Fruit fly (Drosophila melanogaster) whole organism, embryonic: ENCODE data around the gene CG34454.
A peak's percentile ranks its signal among the peaks of the same experiment; 100 is the strongest.

ENCODE experiments used
- Abd-B ChIP-seq: fragments of 200-800 bp; sonication (Bioruptor generic); optimal IDR thresholded peaks from 2 replicates; lab custom pipeline; 2018; ENCODE audit warnings: missing biosample characterization, mild to moderate bottlenecking, missing genetic modification characterization, moderate library complexity
- Ada2b ChIP-seq: fragments of 200-800 bp; sonication (Bioruptor generic); IDR thresholded peaks from 2 replicates; pipeline ENCODE4 v1.3.6; 2022; ENCODE audit warnings: missing biosample characterization, missing genetic modification characterization
- Antp ChIP-seq: fragments of 200-800 bp; sonication (Bioruptor generic); optimal IDR thresholded peaks from 3 replicates; lab custom pipeline; 2016; ENCODE audit warnings: missing biosample characterization, missing genetic modification characterization
- Bgb ChIP-seq: fragments of 200-800 bp; sonication (Bioruptor generic); IDR thresholded peaks from 2 replicates; pipeline ENCODE4 v1.3.6; 2022; ENCODE audit warnings: missing biosample characterization, missing genetic modification characterization; ENCODE audit not compliant: partially characterized antibody
- CG11695 ChIP-seq: fragments of 200-800 bp; sonication (Bioruptor generic); IDR thresholded peaks from 3 replicates; pipeline ENCODE4 v1.3.6; 2022; ENCODE audit warnings: missing biosample characterization, missing genetic modification characterization
- CG13424 ChIP-seq: fragments of 200-800 bp; sonication (Bioruptor generic); optimal IDR thresholded peaks from 2 replicates; lab custom pipeline; 2019; ENCODE audit warnings: missing biosample characterization, mild to moderate bottlenecking, missing genetic modification characterization, moderate library complexity
- CG17359 ChIP-seq: fragments of 200-800 bp; sonication (Bioruptor generic); optimal IDR thresholded peaks from 3 replicates; lab custom pipeline; 2018; ENCODE audit warnings: missing biosample characterization, mild to moderate bottlenecking, missing genetic modification characterization, moderate library complexity
- CG2875 ChIP-seq: fragments of 200-800 bp; sonication (Bioruptor generic); optimal IDR thresholded peaks from 2 replicates; lab custom pipeline; 2017; ENCODE audit warnings: missing biosample characterization, mild to moderate bottlenecking, missing genetic modification characterization, missing genetic modification reagents
- CG2889 ChIP-seq: fragments of 200-800 bp; sonication (Bioruptor generic); IDR thresholded peaks from 3 replicates; pipeline ENCODE4 v1.3.6; 2022; ENCODE audit warnings: missing biosample characterization, missing genetic modification characterization
- CG30403 ChIP-seq: fragments of 200-800 bp; sonication (Bioruptor generic); optimal IDR thresholded peaks from 3 replicates; lab custom pipeline; 2016; ENCODE audit warnings: missing biosample characterization, missing genetic modification characterization
- CG3065 ChIP-seq: fragments of 200-800 bp; sonication (Bioruptor generic); optimal IDR thresholded peaks from 2 replicates; lab custom pipeline; 2016; ENCODE audit warnings: missing biosample characterization, missing genetic modification characterization
- CG31365 ChIP-seq: fragments of 200-800 bp; sonication (Bioruptor generic); optimal IDR thresholded peaks from 2 replicates; lab custom pipeline; 2018; ENCODE audit warnings: missing biosample characterization, mild to moderate bottlenecking, missing genetic modification characterization
- CG33213 ChIP-seq: fragments of 200-800 bp; sonication (Bioruptor generic); optimal IDR thresholded peaks from 3 replicates; lab custom pipeline; 2016; ENCODE audit warnings: missing biosample characterization, missing genetic modification characterization
- CG3847 ChIP-seq: fragments of 200-800 bp; sonication (Bioruptor generic); IDR thresholded peaks from 2 replicates; pipeline ENCODE4 v1.3.6; 2022; ENCODE audit warnings: missing biosample characterization, missing genetic modification characterization
- CG4404 ChIP-seq: fragments of 200-800 bp; sonication (Bioruptor generic); IDR thresholded peaks from 2 replicates; pipeline ENCODE4 v1.3.6; 2022; ENCODE audit warnings: missing biosample characterization, missing genetic modification characterization
- CG5180 ChIP-seq: fragments of 200-800 bp; sonication (Bioruptor generic); optimal IDR thresholded peaks from 3 replicates; lab custom pipeline; 2017; ENCODE audit warnings: missing biosample characterization, missing genetic modification characterization, mild to moderate bottlenecking, moderate library complexity, missing genetic modification reagents
- CG9437 ChIP-seq: fragments of 200-800 bp; sonication (Bioruptor generic); optimal IDR thresholded peaks from 2 replicates; lab custom pipeline; 2018; ENCODE audit warnings: missing biosample characterization, mild to moderate bottlenecking, missing genetic modification characterization
- Dbx ChIP-seq: fragments of 200-800 bp; sonication (Bioruptor generic); IDR thresholded peaks from 3 replicates; pipeline ENCODE4 v1.3.6; 2022; ENCODE audit warnings: missing biosample characterization, missing genetic modification characterization
- Doc3 ChIP-seq: fragments of 200-800 bp; sonication (Bioruptor generic); IDR thresholded peaks from 3 replicates; pipeline ENCODE4 v1.3.6; 2022; ENCODE audit warnings: missing biosample characterization, missing genetic modification characterization; ENCODE audit not compliant: partially characterized antibody
- Drgx ChIP-seq: fragments of 200-800 bp; sonication (Bioruptor generic); IDR thresholded peaks from 2 replicates; pipeline ENCODE4 v1.3.6; 2022; ENCODE audit warnings: missing biosample characterization, missing genetic modification characterization
- E2f2 ChIP-seq: fragments of 200-800 bp; sonication (Bioruptor generic); IDR thresholded peaks from 2 replicates; pipeline ENCODE4 v1.3.6; 2022; ENCODE audit warnings: missing biosample characterization, missing genetic modification characterization
- Elba2 ChIP-seq: fragments of 200-800 bp; sonication (Bioruptor generic); optimal IDR thresholded peaks from 3 replicates; lab custom pipeline; 2016; ENCODE audit warnings: missing biosample characterization, missing genetic modification characterization
- H15 ChIP-seq: fragments of 200-800 bp; sonication (Bioruptor generic); IDR thresholded peaks from 3 replicates; pipeline ENCODE4 v1.3.6; 2022; ENCODE audit warnings: missing biosample characterization, missing genetic modification characterization
- MBD-R2 ChIP-seq: fragments of 200-800 bp; sonication (Bioruptor generic); IDR thresholded peaks from 2 replicates; pipeline ENCODE4 v1.3.6; 2022; ENCODE audit warnings: missing biosample characterization, missing genetic modification characterization
- MTF-1 ChIP-seq: fragments of 200-800 bp; sonication (Bioruptor generic); optimal IDR thresholded peaks from 2 replicates; lab custom pipeline; 2018; ENCODE audit warnings: missing biosample characterization, mild to moderate bottlenecking, missing genetic modification characterization, borderline replicate concordance
- Ssrp ChIP-seq: fragments of 200-800 bp; sonication (Bioruptor generic); optimal IDR thresholded peaks from 2 replicates; lab custom pipeline; 2018; ENCODE audit warnings: missing biosample characterization, mild to moderate bottlenecking, missing genetic modification characterization, moderate library complexity
- abd-A ChIP-seq: fragments of 200-800 bp; sonication (Bioruptor generic); optimal IDR thresholded peaks from 3 replicates; lab custom pipeline; 2019; ENCODE audit warnings: missing biosample characterization, mild to moderate bottlenecking, missing genetic modification characterization, moderate library complexity
- btn ChIP-seq: fragments of 200-800 bp; sonication (Bioruptor generic); optimal IDR thresholded peaks from 2 replicates; lab custom pipeline; 2016; ENCODE audit warnings: missing biosample characterization, missing genetic modification characterization
- cad ChIP-seq: fragments of >200 bp; optimal IDR thresholded peaks from 2 replicates; lab custom pipeline; 2017; ENCODE audit warnings: missing biosample characterization, missing genetic modification characterization
- chm ChIP-seq: fragments of 200-800 bp; sonication (Bioruptor generic); IDR thresholded peaks from 2 replicates; pipeline ENCODE4 v1.3.6; 2022; ENCODE audit warnings: missing biosample characterization, missing genetic modification characterization
- corto ChIP-seq: fragments of 200-800 bp; sonication (Bioruptor generic); optimal IDR thresholded peaks from 2 replicates; lab custom pipeline; 2016; ENCODE audit warnings: missing biosample characterization, mild to moderate bottlenecking, missing genetic modification characterization, moderate library complexity
- dan ChIP-seq: fragments of 200-800 bp; sonication (Bioruptor generic); IDR thresholded peaks from 2 replicates; pipeline ENCODE4 v1.3.6; 2022; ENCODE audit warnings: missing biosample characterization, missing genetic modification characterization
- en ChIP-seq: fragments of 200-800 bp; sonication (Bioruptor generic); optimal IDR thresholded peaks from 2 replicates; lab custom pipeline; 2016; ENCODE audit warnings: missing biosample characterization, missing genetic modification characterization
- gcm ChIP-seq: fragments of 200-800 bp; sonication (Bioruptor generic); optimal IDR thresholded peaks from 2 replicates; lab custom pipeline; 2019; ENCODE audit warnings: missing biosample characterization, mild to moderate bottlenecking, missing genetic modification characterization, moderate library complexity
- gfzf ChIP-seq: fragments of 200-800 bp; sonication (Bioruptor generic); optimal IDR thresholded peaks from 2 replicates; lab custom pipeline; 2016; ENCODE audit warnings: missing biosample characterization, mild to moderate bottlenecking, missing genetic modification characterization, moderate library complexity
- gsb ChIP-seq: fragments of 200-800 bp; sonication (Bioruptor generic); IDR thresholded peaks from 2 replicates; pipeline ENCODE4 v1.3.6; 2022; ENCODE audit warnings: missing biosample characterization, missing genetic modification characterization
- kay ChIP-seq: fragments of 200-800 bp; sonication (Bioruptor generic); optimal IDR thresholded peaks from 2 replicates; lab custom pipeline; 2016; ENCODE audit warnings: missing biosample characterization, missing genetic modification characterization
- ken ChIP-seq: fragments of 200-800 bp; sonication (Bioruptor generic); IDR thresholded peaks from 3 replicates; pipeline ENCODE4 v1.3.6; 2022; ENCODE audit warnings: missing biosample characterization, missing genetic modification characterization
- lov ChIP-seq, 2 experiments: fragments of 200-800 bp in 1 of 2; fragments of >200 bp in 1 of 2; sonication (Bioruptor generic) in 1 of 2; IDR thresholded peaks in 1 of 2; optimal IDR thresholded peaks in 1 of 2; 2 replicates in 1 of 2; 3 replicates in 1 of 2; pipeline versions ENCODE4 v1.3.6 to Lab custom; 2017 to 2022; ENCODE audit warnings: missing biosample characterization in 1 of 2, missing genetic modification characterization in 1 of 2
- org-1 ChIP-seq: fragments of 200-800 bp; sonication (Bioruptor generic); optimal IDR thresholded peaks from 2 replicates; lab custom pipeline; 2017; ENCODE audit warnings: missing biosample characterization, missing genetic modification characterization
- phol ChIP-seq: fragments of 200-800 bp; sonication (Bioruptor generic); optimal IDR thresholded peaks from 3 replicates; lab custom pipeline; 2018; ENCODE audit warnings: missing biosample characterization, mild to moderate bottlenecking, missing genetic modification characterization, moderate library complexity
- pita ChIP-seq: fragments of 200-800 bp; sonication (Bioruptor generic); optimal IDR thresholded peaks from 2 replicates; lab custom pipeline; 2017; ENCODE audit warnings: missing biosample characterization, mild to moderate bottlenecking, missing genetic modification characterization
- pnt ChIP-seq: fragments of 200-800 bp; sonication (Bioruptor generic); optimal IDR thresholded peaks from 3 replicates; lab custom pipeline; 2016; ENCODE audit warnings: missing biosample characterization, missing genetic modification characterization
- pros ChIP-seq: fragments of 200-800 bp; sonication (Bioruptor generic); optimal IDR thresholded peaks from 3 replicates; lab custom pipeline; 2019; ENCODE audit warnings: missing biosample characterization, mild to moderate bottlenecking, missing genetic modification characterization, moderate library complexity
- rib ChIP-seq: fragments of 200-800 bp; sonication (Bioruptor generic); IDR thresholded peaks from 2 replicates; pipeline ENCODE4 v1.3.6; 2022; ENCODE audit warnings: missing biosample characterization, missing genetic modification characterization
- ro ChIP-seq: fragments of 200-800 bp; sonication (Bioruptor generic); IDR thresholded peaks from 2 replicates; pipeline ENCODE4 v1.3.6; 2022; ENCODE audit warnings: missing biosample characterization, missing genetic modification characterization
- sens-2 ChIP-seq: fragments of 200-800 bp; sonication (Bioruptor generic); IDR thresholded peaks from 2 replicates; pipeline ENCODE4 v1.3.6; 2022; ENCODE audit warnings: missing biosample characterization, missing genetic modification characterization
- sima ChIP-seq: fragments of 200-800 bp; sonication (Bioruptor generic); optimal IDR thresholded peaks from 2 replicates; lab custom pipeline; 2016; ENCODE audit warnings: missing biosample characterization, missing genetic modification characterization
- zen2 ChIP-seq: fragments of 200-800 bp; sonication (Bioruptor generic); IDR thresholded peaks from 3 replicates; pipeline ENCODE4 v1.3.6; 2022; ENCODE audit warnings: missing biosample characterization, missing genetic modification characterization; ENCODE audit not compliant: partially characterized antibody

CG34454 gene

dm6 chr3L:199050-199745 is 33.0 kb downstream of the CG34454 start (continued):
- TF ChIP-seq Bgb (GFP tag; lab: Robert Waterston, UW) (peak; percentile 54; the same call in 1 of the 2 replicates), Dbx (GFP tag; lab: Robert Waterston, UW) (peak; percentile 42; the same call in 1 of the 3 replicates), org-1 (GFP tag; lab: Kevin White, UChicago) (no peak), CG2875 (GFP tag; lab: Kevin White, UChicago) (peak; percentile 18), CG3847 (GFP tag; lab: Robert Waterston, UW) (peak; percentile 46), lov (optimal IDR thresholded peaks at IDR 0.05; lab: Kevin White, UChicago) (no peak), lov (GFP tag; IDR thresholded peaks at IDR 0.05; lab: Robert Waterston, UW) (peak; percentile 62; the same call in 2 of the 3 replicates), corto (GFP tag; lab: Kevin White, UChicago) (no peak), zen2 (peak; percentile 41; the same call in 1 of the 3 replicates), chm (GFP tag; lab: Robert Waterston, UW) (peak; percentile 68; the same call in 1 of the 2 replicates), gcm (GFP tag; lab: Kevin White, UChicago) (no peak), CG30403 (GFP tag; lab: Kevin White, UChicago) (no peak), H15 (GFP tag; lab: Robert Waterston, UW) (no peak), dan (GFP tag; lab: Robert Waterston, UW) (no peak), Ssrp (tag; lab: Kevin White, UChicago) (no peak), pros (no peak), pnt (GFP tag; lab: Kevin White, UChicago) (no peak), E2f2 (peak; percentile 33), Antp (GFP tag; lab: Kevin White, UChicago) (peak; percentile 45), ken (GFP tag; lab: Robert Waterston, UW) (peak; percentile 67; the same call in 2 of the 3 replicates), Elba2 (no peak), gfzf (peak; percentile 2), CG3065 (GFP tag; lab: Kevin White, UChicago) (no peak), CG5180 (GFP tag; lab: Kevin White, UChicago) (no peak), CG4404 (GFP tag; lab: Robert Waterston, UW) (peak; percentile 17; the same call in 1 of the 2 replicates), MBD-R2 (GFP tag; lab: Robert Waterston, UW) (peak; percentile 89), Abd-B (peak; percentile 82), ro (no peak), rib (GFP tag; lab: Robert Waterston, UW) (peak; percentile 33; the same call in 1 of the 2 replicates)
- TF ChIP-seq, all 482 proteins: peak for 141

dm6 chr3L:184251-184650 is 47.9 kb downstream of the CG34454 start, which contains the start of the genes CG34140, Mkp and Mtch:
Gene CG34140 (minus strand): TSS chr3L:184424.
Gene Mkp (minus strand): TSS chr3L:184540.
Gene Mtch (plus strand): TSS chr3L:184626.
- TF ChIP-seq CG9437 (GFP tag; lab: Kevin White, UChicago) (peak; percentile 63), CG11695 (GFP tag; lab: Robert Waterston, UW) (peak; percentile 80), sens-2 (GFP tag; lab: Robert Waterston, UW) (0 out of 2 replicates have a peak, but pooled peaks have one; percentile 21), Ada2b (GFP tag; lab: Robert Waterston, UW) (peak; percentile 73), sima (GFP tag; lab: Kevin White, UChicago) (peak; percentile 69), phol (tag; lab: Kevin White, UChicago) (peak; percentile 89), abd-A (tag; lab: Kevin White, UChicago) (no peak), Doc3 (GFP tag; lab: Robert Waterston, UW) (peak; percentile 97), CG33213 (GFP tag; lab: Kevin White, UChicago) (peak; percentile 92), CG13424 (tag; lab: Kevin White, UChicago) (peak; percentile 88), gsb (GFP tag; lab: Robert Waterston, UW) (0 out of 2 replicates have a peak, but pooled peaks have one; percentile 40), CG31365 (tag; lab: Kevin White, UChicago) (no peak), MTF-1 (GFP tag; lab: Kevin White, UChicago) (peak; percentile 26), pita (GFP tag; lab: Kevin White, UChicago) (no peak), CG4404 (GFP tag; lab: Robert Waterston, UW) (peak; percentile 76), CG2889 (peak; percentile 70), cad (GFP tag; lab: Kevin White, UChicago) (no peak), Drgx (peak; percentile 36; the same call in 1 of the 2 replicates), en (peak; percentile 69), btn (peak; percentile 14), kay (GFP tag; lab: Kevin White, UChicago) (peak; percentile 90), CG17359 (tag; lab: Kevin White, UChicago) (peak; percentile 79)
